Worm (Caenorhabditis elegans) whole organism, L1 larva: Measurements from ENCODE around the gene B0198.3.

Experiments used
- C16A3.4 ChIP-seq: fragments of 150-350 bp; optimal IDR thresholded peaks from 2 replicates; lab custom pipeline; 2014; ENCODE audit warnings: missing biosample characterization, missing genetic modification characterization
- Y116A8C.19 ChIP-seq: sonication (generic microtip); optimal IDR thresholded peaks from 2 replicates; lab custom pipeline; 2016; ENCODE audit warnings: missing compliant biosample characterization, missing genetic modification characterization, borderline replicate concordance
- alr-1 ChIP-seq: fragments of 200-800 bp; sonication (Bioruptor generic); optimal IDR thresholded peaks from 2 replicates; lab custom pipeline; 2018; ENCODE audit warnings: borderline replicate concordance, mild to moderate bottlenecking, missing genetic modification characterization, missing compliant biosample characterization
- aly-2 ChIP-seq: fragments of 150-350 bp; optimal IDR thresholded peaks from 2 replicates; lab custom pipeline; 2014; ENCODE audit warnings: missing biosample characterization, missing genetic modification characterization
- blmp-1 ChIP-seq: fragments of 150-350 bp; optimal IDR thresholded peaks from 2 replicates; lab custom pipeline; 2014; ENCODE audit warnings: missing biosample characterization, missing genetic modification characterization
- ceh-88 ChIP-seq: fragments of 200-800 bp; sonication (Bioruptor generic); IDR thresholded peaks from 2 replicates; pipeline ENCODE4 v1.3.6; 2022; ENCODE audit warnings: missing genetic modification characterization, missing compliant biosample characterization
- efl-1 ChIP-seq, 4 experiments: fragments of 150-350 bp; optimal IDR thresholded peaks in 3 of 4; peaks in 1 of 4; 1 replicate in 1 of 4; 2 replicates in 3 of 4; lab custom pipeline; 2014; ENCODE audit warnings: missing biosample characterization in 2 of 4, missing genetic modification characterization in 2 of 4, missing genetic modification reagents in 2 of 4
- egl-27 ChIP-seq, 2 experiments: fragments of 150-350 bp in 1 of 2; sonication (generic microtip); optimal IDR thresholded peaks; 3 replicates each; lab custom pipeline; 2017 to 2018; ENCODE audit warnings: missing biosample characterization in 2 of 2, missing genetic modification characterization in 2 of 2, missing genetic modification reagents in 2 of 2
- elt-3 ChIP-seq, 6 experiments: fragments of 150-350 bp in 1 of 6; sonication (generic microtip); optimal IDR thresholded peaks; 2 replicates each; lab custom pipeline; 2017 to 2018; ENCODE audit warnings: missing biosample characterization in 6 of 6, missing genetic modification characterization in 6 of 6, inconsistent platforms in 1 of 6
- fkh-10 ChIP-seq: sonication (generic microtip); optimal IDR thresholded peaks from 2 replicates; lab custom pipeline; 2017; ENCODE audit warnings: missing biosample characterization, missing genetic modification reagents, missing genetic modification characterization
- fkh-4 ChIP-seq: sonication (generic microtip); optimal IDR thresholded peaks from 2 replicates; lab custom pipeline; 2016; ENCODE audit warnings: missing compliant biosample characterization, missing genetic modification characterization, borderline replicate concordance
- grh-1 ChIP-seq: fragments of 200-800 bp; sonication (Bioruptor generic); IDR thresholded peaks from 2 replicates; pipeline ENCODE4 v1.3.6; 2022; ENCODE audit warnings: missing genetic modification reagents, missing genetic modification characterization, missing compliant biosample characterization
- irx-1 ChIP-seq: sonication (generic microtip); optimal IDR thresholded peaks from 2 replicates; lab custom pipeline; 2016; ENCODE audit warnings: missing genetic modification characterization, missing compliant biosample characterization
- lin-13 ChIP-seq: fragments of 150-350 bp; optimal IDR thresholded peaks from 2 replicates; lab custom pipeline; 2014; ENCODE audit warnings: missing biosample characterization, missing genetic modification reagents, missing genetic modification characterization
- lin-14 ChIP-seq: fragments of 200-800 bp; sonication (Bioruptor generic); optimal IDR thresholded peaks from 2 replicates; lab custom pipeline; 2018; ENCODE audit warnings: mild to moderate bottlenecking, missing genetic modification characterization, moderate library complexity, missing compliant biosample characterization
- lin-35 ChIP-seq, 2 experiments: fragments of 150-350 bp; optimal IDR thresholded peaks; 2 replicates each; lab custom pipeline; 2014; ENCODE audit warnings: missing biosample characterization in 2 of 2, missing genetic modification characterization in 2 of 2, missing genetic modification reagents in 2 of 2
- lsy-2 ChIP-seq, 2 experiments: fragments of 150-350 bp; optimal IDR thresholded peaks; 2 replicates each; lab custom pipeline; 2014; ENCODE audit warnings: missing biosample characterization in 2 of 2, missing genetic modification characterization in 2 of 2
- mep-1 ChIP-seq: fragments of 150-350 bp; optimal IDR thresholded peaks from 2 replicates; lab custom pipeline; 2014; ENCODE audit warnings: missing biosample characterization, missing genetic modification characterization
- nhr-19 ChIP-seq: fragments of 200-800 bp; sonication (Bioruptor generic); conservative IDR thresholded peaks from 2 replicates; pipeline ENCODE4 v1.3.6; 2022; ENCODE audit warnings: missing genetic modification characterization, missing compliant biosample characterization
- nhr-20 ChIP-seq: sonication (generic microtip); optimal IDR thresholded peaks from 2 replicates; lab custom pipeline; 2016; ENCODE audit warnings: mild to moderate bottlenecking, missing genetic modification characterization, missing compliant biosample characterization
- nhr-71 ChIP-seq: sonication (generic microtip); optimal IDR thresholded peaks from 2 replicates; lab custom pipeline; 2016; ENCODE audit warnings: mild to moderate bottlenecking, missing genetic modification characterization, moderate library complexity, missing compliant biosample characterization
- nhr-77 ChIP-seq: fragments of 150-350 bp; optimal IDR thresholded peaks from 2 replicates; lab custom pipeline; 2014; ENCODE audit warnings: missing biosample characterization, missing genetic modification characterization
- nhr-85 ChIP-seq: sonication (generic microtip); peaks from one replicate; lab custom pipeline; 2016; ENCODE audit warnings: missing genetic modification characterization, inconsistent platforms, missing compliant biosample characterization
- nhr-90 ChIP-seq: sonication (generic microtip); optimal IDR thresholded peaks from 2 replicates; lab custom pipeline; 2016; ENCODE audit warnings: mild to moderate bottlenecking, missing genetic modification characterization, missing compliant biosample characterization; ENCODE audit not compliant: poor library complexity
- snu-23 ChIP-seq: sonication (generic microtip); optimal IDR thresholded peaks from 2 replicates; lab custom pipeline; 2016; ENCODE audit warnings: missing genetic modification characterization, missing compliant biosample characterization
- sox-4 ChIP-seq: sonication (generic microtip); optimal IDR thresholded peaks from 2 replicates; lab custom pipeline; 2016; ENCODE audit warnings: missing genetic modification characterization, missing compliant biosample characterization
- unc-62 ChIP-seq: fragments of 150-350 bp; optimal IDR thresholded peaks from 2 replicates; lab custom pipeline; 2014; ENCODE audit warnings: missing biosample characterization, missing genetic modification reagents, missing genetic modification characterization
- unc-86 ChIP-seq: sonication (generic microtip); optimal IDR thresholded peaks from 2 replicates; lab custom pipeline; 2016; ENCODE audit warnings: missing genetic modification characterization, missing compliant biosample characterization
- unc-98 ChIP-seq: fragments of 200-800 bp; sonication (Bioruptor generic); IDR thresholded peaks from 2 replicates; pipeline ENCODE4 v1.3.6; 2022; ENCODE audit warnings: missing genetic modification characterization, missing compliant biosample characterization
- vab-15 ChIP-seq: sonication (generic microtip); optimal IDR thresholded peaks from 2 replicates; lab custom pipeline; 2017; ENCODE audit warnings: missing genotype, mild to moderate bottlenecking, missing genetic modification characterization, missing compliant biosample characterization
- xbp-1 ChIP-seq: sonication (generic microtip); optimal IDR thresholded peaks from 2 replicates; lab custom pipeline; 2016; ENCODE audit warnings: missing genetic modification characterization, missing compliant biosample characterization
- zip-4 ChIP-seq: fragments of 200-800 bp; sonication (Bioruptor generic); optimal IDR thresholded peaks from 2 replicates; lab custom pipeline; 2018; ENCODE audit warnings: mild to moderate bottlenecking, missing genetic modification characterization, moderate library complexity, missing compliant biosample characterization
- ztf-11 ChIP-seq, 2 experiments: sonication (generic microtip); optimal IDR thresholded peaks; 2 replicates each; lab custom pipeline; 2016 to 2017; ENCODE audit warnings: missing genetic modification characterization in 2 of 2, missing biosample characterization in 1 of 2, missing compliant biosample characterization in 1 of 2
- ztf-4 ChIP-seq: fragments of 150-350 bp; optimal IDR thresholded peaks from 2 replicates; lab custom pipeline; 2014; ENCODE audit warnings: missing biosample characterization, missing genetic modification characterization

Gene B0198.3

DNA sequence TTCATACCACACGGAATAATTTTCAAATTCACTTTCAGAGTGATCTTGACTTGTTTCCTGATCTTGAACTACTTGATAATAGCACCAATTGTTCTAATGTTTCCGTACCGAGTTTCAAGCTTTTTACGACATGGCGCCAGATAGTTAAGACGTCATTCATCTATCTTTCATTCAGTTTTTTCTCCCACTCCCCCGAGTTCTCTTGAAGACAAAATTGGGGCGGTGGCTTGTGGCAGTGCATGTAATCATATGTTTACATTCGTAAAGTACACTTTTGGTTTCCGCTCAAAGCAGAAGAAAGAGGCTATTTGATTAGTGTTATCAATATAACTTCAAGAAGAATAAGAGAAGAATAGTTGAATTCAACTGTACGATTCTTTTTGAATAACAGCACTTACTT, 57.3 kb downstream of the B0198.3 start:
- no peak for TF ChIP-seq Y116A8C.19 (tag; lab: Kevin White, UChicago)
- no peak for TF ChIP-seq unc-86
- no peak for TF ChIP-seq nhr-77 (tag; lab: Kevin White, UChicago)
- TF ChIP-seq alr-1 (tag; lab: Kevin White, UChicago), result no peak
- no peak for TF ChIP-seq ztf-4 (tag; lab: Kevin White, UChicago)
- no peak for TF ChIP-seq C16A3.4 (tag; lab: Kevin White, UChicago)
- no peak for TF ChIP-seq zip-4 (GFP tag; lab: Kevin White, UChicago)
- no peak for TF ChIP-seq fkh-10 (GFP tag; lab: Kevin White, UChicago)
- no peak for TF ChIP-seq irx-1 (tag; lab: Kevin White, UChicago)
- TF ChIP-seq ztf-11 (tag; optimal IDR thresholded peaks at IDR 0.05; lab: Kevin White, UChicago), result no peak

DNA sequence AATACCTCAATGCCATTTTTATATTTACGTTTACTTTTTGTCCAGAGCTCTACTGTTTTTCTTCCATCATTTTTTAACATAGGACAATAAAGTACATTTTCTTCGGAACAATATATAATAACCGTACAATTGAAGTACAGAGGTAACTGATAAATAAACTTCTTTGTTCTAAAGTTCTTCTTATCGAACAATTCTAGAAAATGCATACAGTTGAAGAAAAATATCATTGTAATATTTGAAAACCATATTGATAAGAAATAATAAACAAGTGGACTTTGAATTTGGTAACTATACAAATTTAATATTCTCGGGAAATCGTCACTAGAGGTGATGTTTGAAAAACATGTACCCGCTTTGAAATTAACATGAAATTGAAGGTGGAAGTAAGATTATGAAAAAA, 60.3 kb downstream of the B0198.3 start:
- TF ChIP-seq snu-23 (GFP tag; lab: Kevin White, UChicago), result no peak
- TF ChIP-seq unc-62 (GFP tag; lab: Kevin White, UChicago), result no peak
- no peak for TF ChIP-seq egl-27 (tag; optimal IDR thresholded peaks at IDR 0.05; lab: Kevin White, UChicago)
- TF ChIP-seq alr-1 (tag; lab: Kevin White, UChicago), result no peak
- TF ChIP-seq aly-2 (tag; lab: Kevin White, UChicago), result no peak
- TF ChIP-seq vab-15 (tag; lab: Kevin White, UChicago), result no peak
- no peak for TF ChIP-seq xbp-1
- no peak for TF ChIP-seq unc-98 (GFP tag; lab: Robert Waterston, UW)
- TF ChIP-seq lsy-2 (tag; optimal IDR thresholded peaks at IDR 0.05; lab: Kevin White, UChicago), result no peak
- no peak for TF ChIP-seq grh-1 (GFP tag; lab: Robert Waterston, UW)
- no peak for TF ChIP-seq lin-13 (GFP tag; lab: Kevin White, UChicago)

- TF ChIP-seq lin-14 (GFP tag; lab: Kevin White, UChicago), result peak; percentile 33
- TF ChIP-seq snu-23 (GFP tag; lab: Kevin White, UChicago), result peak; percentile 3
- TF ChIP-seq nhr-19, result no peak
- TF ChIP-seq nhr-20 (tag; lab: Kevin White, UChicago), result peak; percentile 18
- TF ChIP-seq blmp-1 (tag; lab: Kevin White, UChicago), result peak; percentile 17
- TF ChIP-seq nhr-85 (tag; lab: Kevin White, UChicago), result peak; percentile 70
- TF ChIP-seq fkh-4 (tag; lab: Kevin White, UChicago), result no peak
- TF ChIP-seq zip-4 (GFP tag; lab: Kevin White, UChicago), result no peak
- no peak for TF ChIP-seq ceh-88 (GFP tag; lab: Robert Waterston, UW)
- peak in 1 of 6 experiments; percentile 33 for TF ChIP-seq elt-3 (tag; optimal IDR thresholded peaks at IDR 0.05; lab: Kevin White, UChicago)
- TF ChIP-seq mep-1 (tag; lab: Kevin White, UChicago), result no peak
- peak; percentile 4 for TF ChIP-seq nhr-71 (tag; lab: Kevin White, UChicago)
- TF ChIP-seq efl-1 (optimal IDR thresholded peaks at IDR 0.05; lab: Kevin White, UChicago), result no peak
- TF ChIP-seq efl-1 (GFP tag; optimal IDR thresholded peaks at IDR 0.05 in 1 of 2; lab: Kevin White, UChicago), result peak in 1 of 2 experiments; percentile 63
Measured at ce11 chrX:11994484-11994883, 62.4 kb downstream of the B0198.3 start, which contains the start of gene C49F5.7. Gene C49F5.7, plus strand, starts transcription at chrX:11994784.

DNA sequence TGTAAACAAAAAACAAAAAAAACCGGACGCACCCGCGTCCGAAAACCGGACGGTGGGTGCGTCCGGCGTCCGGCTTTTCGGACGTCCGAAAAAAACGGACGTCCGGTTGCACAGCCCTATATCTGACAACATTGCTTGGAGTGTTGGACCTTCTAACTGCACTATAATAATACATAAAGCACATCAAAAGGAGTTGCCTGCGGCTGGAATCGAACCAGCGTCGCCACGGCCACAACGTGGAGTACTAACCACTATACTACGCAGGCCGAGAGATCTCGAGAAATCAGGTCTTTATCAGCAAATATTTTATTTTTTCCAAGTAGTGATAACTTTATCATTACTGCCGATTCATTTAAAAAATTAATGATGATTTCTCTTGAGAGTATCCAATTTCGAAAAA, 63.5 kb downstream of the B0198.3 start:
- TF ChIP-seq sox-4 (no peak), lin-35 (GFP tag; optimal IDR thresholded peaks at IDR 0.05; lab: Kevin White, UChicago) (peak in 1 of 2 experiments; percentile 4), nhr-90 (tag; lab: Kevin White, UChicago) (peak; percentile 31)
- TF ChIP-seq, all 84 proteins: peak for 2
